Worm (Caenorhabditis elegans): ENCODE data around the gene F36H9.5.

DNA sequence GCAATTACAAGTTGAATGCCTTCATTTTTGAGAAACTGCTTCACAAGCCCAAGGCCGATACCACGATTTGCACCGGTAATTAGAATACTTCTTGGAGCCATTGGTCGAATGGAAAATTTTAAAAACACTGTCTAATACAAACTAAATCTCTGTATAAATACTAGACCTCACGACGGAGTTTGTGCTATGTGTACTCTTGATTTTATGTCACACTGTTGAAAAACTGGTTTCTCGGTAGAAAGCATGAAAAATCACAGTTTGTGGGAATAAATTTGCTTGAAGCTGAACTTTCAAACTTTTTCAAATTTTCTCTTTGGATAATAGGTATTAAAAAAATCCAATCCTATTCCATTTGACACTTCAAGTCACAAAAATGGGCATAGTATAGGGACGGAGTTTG is 26.2 kb downstream of the F36H9.5 start, which contains the start of gene ZK697.14:
- TF ChIP-seq R02D3.7 (tag; optimal IDR thresholded peaks at IDR 0.05) (no peak), nhr-11 (tag; optimal IDR thresholded peaks at IDR 0.05) (no peak), ztf-11 (tag; optimal IDR thresholded peaks at IDR 0.05) (no peak), zag-1 (tag; optimal IDR thresholded peaks at IDR 0.05) (no peak), lin-39 (tag; optimal IDR thresholded peaks at IDR 0.05) (no peak), F13H6.1 (tag; optimal IDR thresholded peaks at IDR 0.05) (no peak), alr-1 (tag; optimal IDR thresholded peaks at IDR 0.05) (no peak), blmp-1 (tag; optimal IDR thresholded peaks at IDR 0.05; ENCODE audit: insufficient read depth) (no peak), nhr-12 (tag; optimal IDR thresholded peaks at IDR 0.05) (no peak), mdl-1 (tag; optimal IDR thresholded peaks at IDR 0.05) (no peak), fos-1 (tag; optimal IDR thresholded peaks at IDR 0.05) (no peak), nhr-77 (tag; optimal IDR thresholded peaks at IDR 0.05) (no peak), elt-1 (tag; optimal IDR thresholded peaks at IDR 0.05) (no peak), nhr-237 (tag; optimal IDR thresholded peaks at IDR 0.05) (no peak)
